Fruit fly (Drosophila melanogaster) whole organism, embryonic: ENCODE measurements around the gene CG7120.

ENCODE experiments used
- Ada2b ChIP-seq: fragments of 200-800 bp; sonication (Bioruptor generic); IDR thresholded peaks from 2 replicates; pipeline ENCODE4 v1.3.6; 2022; ENCODE audit warnings: missing biosample characterization, missing genetic modification characterization
- Adf1 ChIP-seq: fragments of 200-800 bp; sonication (Bioruptor generic); IDR thresholded peaks from 2 replicates; pipeline ENCODE4 v1.3.6; 2022; ENCODE audit warnings: missing biosample characterization, missing genetic modification characterization
- Atf-2 ChIP-seq: fragments of 200-800 bp; sonication (Bioruptor generic); optimal IDR thresholded peaks from 2 replicates; lab custom pipeline; 2016; ENCODE audit warnings: missing biosample characterization, missing genetic modification characterization
- Bgb ChIP-seq: fragments of 200-800 bp; sonication (Bioruptor generic); IDR thresholded peaks from 2 replicates; pipeline ENCODE4 v1.3.6; 2022; ENCODE audit warnings: missing biosample characterization, missing genetic modification characterization; ENCODE audit not compliant: partially characterized antibody
- CG10462 ChIP-seq: fragments of 200-800 bp; sonication (Bioruptor generic); optimal IDR thresholded peaks from 2 replicates; lab custom pipeline; 2016; ENCODE audit warnings: missing biosample characterization, missing genetic modification characterization
- CG12155 ChIP-seq: fragments of 200-800 bp; sonication (Bioruptor generic); optimal IDR thresholded peaks from 3 replicates; lab custom pipeline; 2016; ENCODE audit warnings: missing biosample characterization, missing genetic modification characterization
- CG12391 ChIP-seq: fragments of 200-800 bp; sonication (Bioruptor generic); optimal IDR thresholded peaks from 3 replicates; lab custom pipeline; 2018; ENCODE audit warnings: missing biosample characterization, mild to moderate bottlenecking, missing genetic modification characterization, moderate library complexity
- CG13287 ChIP-seq: fragments of 200-800 bp; sonication (Bioruptor generic); IDR thresholded peaks from 2 replicates; pipeline ENCODE4 v1.3.6; 2022; ENCODE audit warnings: missing biosample characterization, missing genetic modification characterization; ENCODE audit not compliant: partially characterized antibody
- CG17912 ChIP-seq: fragments of 200-800 bp; sonication (Bioruptor generic); optimal IDR thresholded peaks from 2 replicates; lab custom pipeline; 2018; ENCODE audit warnings: missing biosample characterization, mild to moderate bottlenecking, missing genetic modification characterization
- CG2116 ChIP-seq: fragments of 200-800 bp; sonication (Bioruptor generic); optimal IDR thresholded peaks from 3 replicates; lab custom pipeline; 2018; ENCODE audit warnings: missing biosample characterization, mild to moderate bottlenecking, missing genetic modification characterization
- CG32767 ChIP-seq: fragments of 200-800 bp; sonication (Bioruptor generic); IDR thresholded peaks from 2 replicates; pipeline ENCODE4 v1.3.6; 2022; ENCODE audit warnings: missing biosample characterization, missing genetic modification characterization
- CG32772 ChIP-seq: fragments of 200-800 bp; sonication (Bioruptor generic); IDR thresholded peaks from 2 replicates; pipeline ENCODE4 v1.3.6; 2022; ENCODE audit warnings: missing biosample characterization, missing genetic modification characterization
- CG33557 ChIP-seq: fragments of 200-800 bp; sonication (Bioruptor generic); optimal IDR thresholded peaks from 2 replicates; lab custom pipeline; 2019; ENCODE audit warnings: missing biosample characterization, mild to moderate bottlenecking, missing genetic modification characterization, moderate library complexity
- CG34224 ChIP-seq: fragments of 200-800 bp; sonication (Bioruptor generic); IDR thresholded peaks from 3 replicates; pipeline ENCODE4 v1.3.6; 2022; ENCODE audit warnings: missing biosample characterization, missing genetic modification characterization; ENCODE audit not compliant: partially characterized antibody
- CG34376 ChIP-seq: fragments of 200-800 bp; sonication (Bioruptor generic); optimal IDR thresholded peaks from 2 replicates; lab custom pipeline; 2018; ENCODE audit warnings: missing biosample characterization, mild to moderate bottlenecking, missing genetic modification characterization
- CG34422 ChIP-seq: fragments of 200-800 bp; sonication (Bioruptor generic); IDR thresholded peaks from 3 replicates; pipeline ENCODE4 v1.3.6; 2022; ENCODE audit warnings: missing biosample characterization, missing genetic modification characterization
- CG4424 ChIP-seq: fragments of 200-800 bp; sonication (Bioruptor generic); optimal IDR thresholded peaks from 3 replicates; lab custom pipeline; 2016; ENCODE audit warnings: missing biosample characterization, missing genetic modification characterization
- CG4854 ChIP-seq: fragments of 200-800 bp; sonication (Bioruptor generic); optimal IDR thresholded peaks from 2 replicates; lab custom pipeline; 2016; ENCODE audit warnings: missing biosample characterization, missing genetic modification characterization, inconsistent platforms
- CG7987 ChIP-seq: fragments of 200-800 bp; sonication (Bioruptor generic); optimal IDR thresholded peaks from 2 replicates; lab custom pipeline; 2018; ENCODE audit warnings: missing biosample characterization, mild to moderate bottlenecking, missing genetic modification characterization, moderate library complexity
- CG9215 ChIP-seq: fragments of 200-800 bp; sonication (Bioruptor generic); IDR thresholded peaks from 2 replicates; pipeline ENCODE4 v1.3.6; 2022; ENCODE audit warnings: missing biosample characterization, missing genetic modification characterization
- CrebB ChIP-seq: fragments of 200-800 bp; sonication (Bioruptor generic); optimal IDR thresholded peaks from 3 replicates; lab custom pipeline; 2018; ENCODE audit warnings: missing biosample characterization, mild to moderate bottlenecking, missing genetic modification characterization
- Deaf1 ChIP-seq: fragments of 200-800 bp; optimal IDR thresholded peaks from 3 replicates; lab custom pipeline; 2019; ENCODE audit warnings: missing biosample characterization, mild to moderate bottlenecking, missing genetic modification characterization, moderate library complexity
- Dref ChIP-seq: fragments of 200-800 bp; sonication (Bioruptor generic); IDR thresholded peaks from 2 replicates; pipeline ENCODE4 v1.3.6; 2022; ENCODE audit warnings: missing biosample characterization, missing genetic modification characterization
- E2f2 ChIP-seq: fragments of 200-800 bp; sonication (Bioruptor generic); IDR thresholded peaks from 2 replicates; pipeline ENCODE4 v1.3.6; 2022; ENCODE audit warnings: missing biosample characterization, missing genetic modification characterization
- HHEX ChIP-seq: fragments of 200-800 bp; sonication (Bioruptor generic); optimal IDR thresholded peaks from 3 replicates; lab custom pipeline; 2017; ENCODE audit warnings: missing biosample characterization, mild to moderate bottlenecking, missing genetic modification characterization, missing genetic modification reagents
- HLHmδ ChIP-seq: fragments of 200-800 bp; sonication (Bioruptor generic); optimal IDR thresholded peaks from 2 replicates; lab custom pipeline; 2018; ENCODE audit warnings: missing biosample characterization, mild to moderate bottlenecking, missing genetic modification characterization, moderate library complexity
- HmgZ ChIP-seq: fragments of 200-800 bp; sonication (Bioruptor generic); optimal IDR thresholded peaks from 2 replicates; lab custom pipeline; 2018; ENCODE audit warnings: missing biosample characterization, mild to moderate bottlenecking, missing genetic modification characterization
- Mrtf ChIP-seq: fragments of 200-800 bp; sonication (Bioruptor generic); IDR thresholded peaks from 3 replicates; pipeline ENCODE4 v1.3.6; 2022; ENCODE audit warnings: missing biosample characterization, missing genetic modification characterization
- NC2α ChIP-seq: fragments of 200-800 bp; sonication (Bioruptor generic); optimal IDR thresholded peaks from 2 replicates; lab custom pipeline; 2016; ENCODE audit warnings: missing biosample characterization, missing genetic modification characterization
- Opbp ChIP-seq: fragments of 200-800 bp; sonication (Bioruptor generic); IDR thresholded peaks from 3 replicates; pipeline ENCODE4 v1.3.6; 2022; ENCODE audit warnings: missing biosample characterization, missing genetic modification characterization; ENCODE audit not compliant: partially characterized antibody
- Spps ChIP-seq: fragments of 200-800 bp; sonication (Bioruptor generic); optimal IDR thresholded peaks from 2 replicates; lab custom pipeline; 2018; ENCODE audit warnings: missing biosample characterization, mild to moderate bottlenecking, missing genetic modification characterization
- Sry-δ ChIP-seq: fragments of 200-800 bp; sonication (Bioruptor generic); optimal IDR thresholded peaks from 2 replicates; lab custom pipeline; 2016; ENCODE audit warnings: missing biosample characterization, missing genetic modification characterization
- Xbp1 ChIP-seq: fragments of 200-800 bp; sonication (Bioruptor generic); optimal IDR thresholded peaks from 3 replicates; lab custom pipeline; 2016; ENCODE audit warnings: missing biosample characterization, mild to moderate bottlenecking, missing genetic modification characterization
- Xrp1 ChIP-seq: fragments of 200-800 bp; sonication (Bioruptor generic); IDR thresholded peaks from 2 replicates; pipeline ENCODE4 v1.3.6; 2022; ENCODE audit warnings: missing biosample characterization, missing genetic modification characterization
- bbx ChIP-seq: fragments of 200-800 bp; sonication (Bioruptor generic); IDR thresholded peaks from 2 replicates; pipeline ENCODE4 v1.3.6; 2022; ENCODE audit warnings: missing biosample characterization, missing genetic modification characterization; ENCODE audit not compliant: partially characterized antibody
- ci ChIP-seq: fragments of 200-800 bp; sonication (Bioruptor generic); IDR thresholded peaks from 3 replicates; pipeline ENCODE4 v1.3.6; 2022; ENCODE audit warnings: missing biosample characterization, missing genetic modification characterization
- dpn ChIP-seq, 2 experiments: fragments of 200-800 bp; sonication (Bioruptor generic); optimal IDR thresholded peaks; 3 replicates each; lab custom pipeline; 2016; ENCODE audit warnings: missing biosample characterization in 2 of 2, missing genetic modification characterization in 2 of 2
- eve ChIP-seq, 2 experiments: fragments of >200 bp; optimal IDR thresholded peaks; 2 replicates each; lab custom pipeline; 2017; ENCODE audit warnings: missing biosample characterization in 2 of 2, missing genetic modification characterization in 2 of 2
- fd102C ChIP-seq: fragments of 200-800 bp; sonication (Bioruptor generic); optimal IDR thresholded peaks from 2 replicates; lab custom pipeline; 2018; ENCODE audit warnings: missing biosample characterization, mild to moderate bottlenecking, missing genetic modification characterization, moderate library complexity
- gem ChIP-seq: fragments of 200-800 bp; sonication (Bioruptor generic); optimal IDR thresholded peaks from 2 replicates; lab custom pipeline; 2019; ENCODE audit warnings: missing biosample characterization, mild to moderate bottlenecking, missing genetic modification characterization, moderate library complexity
- hkb ChIP-seq, 2 experiments: fragments of 200-800 bp in 1 of 2; fragments of >200 bp in 1 of 2; sonication (Bioruptor generic) in 1 of 2; IDR thresholded peaks in 1 of 2; optimal IDR thresholded peaks in 1 of 2; 2 replicates each; pipeline versions ENCODE4 v1.3.6 to Lab custom; 2017 to 2022; ENCODE audit warnings: missing biosample characterization in 1 of 2, missing genetic modification characterization in 1 of 2
- klu ChIP-seq: fragments of 200-800 bp; sonication (Bioruptor generic); IDR thresholded peaks from 2 replicates; pipeline ENCODE4 v1.3.6; 2022; ENCODE audit warnings: missing biosample characterization, missing genetic modification characterization
- odd ChIP-seq: fragments of 200-800 bp; sonication (Bioruptor generic); optimal IDR thresholded peaks from 2 replicates; lab custom pipeline; 2017; ENCODE audit warnings: missing biosample characterization, mild to moderate bottlenecking, missing genetic modification characterization
- pan ChIP-seq, 4 experiments: fragments of >200 bp in 3 of 4; fragments of 200-800 bp in 1 of 4; sonication (Bioruptor generic) in 1 of 4; optimal IDR thresholded peaks in 3 of 4; IDR thresholded peaks in 1 of 4; 2 replicates each; pipeline versions ENCODE4 v1.3.6 to Lab custom; 2017 to 2022; ENCODE audit warnings: missing biosample characterization in 2 of 4, missing genetic modification characterization in 2 of 4, mixed read lengths in 1 of 4
- ranshi ChIP-seq: fragments of 200-800 bp; sonication (Bioruptor generic); IDR thresholded peaks from 2 replicates; pipeline ENCODE4 v1.3.6; 2022; ENCODE audit warnings: missing biosample characterization, missing genetic modification characterization
- stc ChIP-seq: fragments of 200-800 bp; sonication (Bioruptor generic); IDR thresholded peaks from 2 replicates; pipeline ENCODE4 v1.3.6; 2022; ENCODE audit warnings: missing biosample characterization, missing genetic modification characterization
- stwl ChIP-seq: fragments of 200-800 bp; sonication (Bioruptor generic); optimal IDR thresholded peaks from 3 replicates; lab custom pipeline; 2018; ENCODE audit warnings: missing biosample characterization, mild to moderate bottlenecking, missing genetic modification characterization, moderate library complexity
- vfl ChIP-seq: fragments of 200-800 bp; sonication (Bioruptor generic); optimal IDR thresholded peaks from 2 replicates; lab custom pipeline; 2016; ENCODE audit warnings: missing biosample characterization, missing genetic modification characterization

The CG7120 gene

DNA sequence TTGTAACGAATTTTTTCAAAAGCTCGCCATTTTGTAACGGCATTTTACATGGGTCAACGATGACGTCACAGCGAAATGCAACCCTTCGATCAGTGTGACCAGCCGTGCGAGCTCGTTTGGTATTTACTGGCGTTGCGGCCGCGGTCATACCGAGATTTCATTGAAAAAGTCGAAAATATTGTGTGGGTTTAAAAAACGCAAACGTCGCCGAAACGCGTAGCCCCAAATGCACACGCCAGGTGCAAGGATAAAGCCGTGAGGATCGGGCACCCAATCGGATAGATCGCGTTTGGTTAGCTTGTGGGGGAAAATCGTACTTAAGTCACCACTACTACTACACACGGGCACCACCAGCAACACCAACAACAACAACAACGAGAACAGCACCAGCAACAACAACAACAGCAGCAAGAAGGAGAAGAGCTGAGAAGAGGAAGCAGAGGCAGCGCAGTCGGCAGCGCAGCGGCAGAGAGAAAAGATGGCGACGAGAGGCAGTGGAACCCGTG lies 29.1 kb downstream of the CG7120 start, which contains the start of gene Cbl (continued):
- TF ChIP-seq gem (tag; lab: Kevin White, UChicago) (peak; percentile 20), NC2α (GFP tag; lab: Kevin White, UChicago) (no peak), HmgZ (peak; percentile 70), ci (GFP tag; lab: Robert Waterston, UW) (peak; percentile 71; the same call in 2 of the 3 replicates), CG34422 (peak; percentile 76; the same call in 1 of the 3 replicates), HHEX (GFP tag; lab: Kevin White, UChicago) (peak; percentile 3), Spps (no peak), CG34224 (GFP tag; lab: Robert Waterston, UW) (peak; percentile 34; the same call in 1 of the 3 replicates), CG10462 (GFP tag; lab: Kevin White, UChicago) (peak; percentile 36), HLHmδ (GFP tag; lab: Kevin White, UChicago) (peak; percentile 51), Adf1 (GFP tag; lab: Robert Waterston, UW) (peak; percentile 99), Xrp1 (GFP tag; lab: Robert Waterston, UW) (0 out of 2 replicates have a peak, but pooled peaks have one; percentile 10), E2f2 (GFP tag; lab: Robert Waterston, UW) (peak; percentile 52), pan (optimal IDR thresholded peaks at IDR 0.05; lab: Kevin White, UChicago) (no peak), pan (GFP tag; optimal IDR thresholded peaks at IDR 0.05 in 1 of 2, IDR thresholded peaks at IDR 0.05 in 1 of 2) (peak in 1 of 2 experiments; percentile 11), Xbp1 (GFP tag; lab: Kevin White, UChicago) (peak; percentile 3), CG4424 (GFP tag; lab: Kevin White, UChicago) (peak; percentile 0), Dref (GFP tag; lab: Robert Waterston, UW) (peak; percentile 50), klu (no peak), Sry-δ (peak; percentile 46), Bgb (GFP tag; lab: Robert Waterston, UW) (peak; percentile 49; the same call in 1 of the 2 replicates), hkb (optimal IDR thresholded peaks at IDR 0.05; lab: Kevin White, UChicago) (no peak), hkb (GFP tag; IDR thresholded peaks at IDR 0.05; lab: Robert Waterston, UW) (no peak), bbx (GFP tag; lab: Robert Waterston, UW) (peak; percentile 26), CG13287 (peak; percentile 60; the same call in 1 of the 2 replicates), eve (GFP tag; optimal IDR thresholded peaks at IDR 0.05; lab: Kevin White, UChicago) (no peak), stwl (tag; lab: Kevin White, UChicago) (peak; percentile 67), CrebB (peak; percentile 35), fd102C (peak; percentile 10), Ada2b (GFP tag; lab: Robert Waterston, UW) (no peak), CG7987 (GFP tag; lab: Kevin White, UChicago) (peak; percentile 68), odd (GFP tag; lab: Kevin White, UChicago) (peak; percentile 48), CG34376 (GFP tag; lab: Kevin White, UChicago) (peak; percentile 33), CG12391 (tag; lab: Kevin White, UChicago) (peak; percentile 30), CG4854 (GFP tag; lab: Kevin White, UChicago) (peak; percentile 12), CG32767 (GFP tag; lab: Robert Waterston, UW) (no peak), ranshi (GFP tag; lab: Robert Waterston, UW) (no peak), Opbp (GFP tag; lab: Robert Waterston, UW) (0 out of 3 replicates have a peak, but pooled peaks have one; percentile 5), vfl (GFP tag; lab: Kevin White, UChicago) (no peak), CG17912 (GFP tag; lab: Kevin White, UChicago) (peak; percentile 46), Atf-2 (GFP tag; lab: Kevin White, UChicago) (peak; percentile 7), CG33557 (GFP tag; lab: Kevin White, UChicago) (peak; percentile 17), Deaf1 (tag; lab: Kevin White, UChicago) (no peak), CG12155 (GFP tag; lab: Kevin White, UChicago) (peak; percentile 56), CG32772 (GFP tag; lab: Robert Waterston, UW) (no peak), CG9215 (GFP tag; lab: Robert Waterston, UW) (no peak), CG2116 (peak; percentile 100), dpn (GFP tag; optimal IDR thresholded peaks at IDR 0.05; lab: Kevin White, UChicago) (peak in 1 of 2 experiments; percentile 5), stc (no peak), Mrtf (GFP tag; lab: Robert Waterston, UW) (no peak)
